Worm (Caenorhabditis elegans): ENCODE data around the gene C49H3.3.

DNA sequence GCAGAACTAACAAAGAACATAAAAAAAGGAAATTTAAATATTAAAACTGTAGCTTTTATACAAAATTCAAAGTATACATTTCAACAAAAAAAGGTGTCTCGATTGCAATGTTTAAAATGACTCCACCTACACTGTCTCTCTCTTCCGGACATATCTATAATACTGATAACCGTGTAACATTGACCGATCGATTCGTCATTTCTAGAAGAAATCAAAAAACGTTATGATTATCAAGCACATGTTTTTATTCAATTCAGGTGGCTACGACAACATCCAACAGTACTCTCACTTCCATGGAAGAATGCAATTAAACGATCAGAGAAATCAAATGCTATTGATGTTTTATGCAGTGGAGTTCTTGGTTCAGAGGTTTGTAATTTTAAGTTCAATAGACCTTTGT lies 25.7 kb upstream of the C49H3.3 start:
- TF ChIP-seq snpc-1.1 (tag; optimal IDR thresholded peaks at IDR 0.05; ENCODE audit: insufficient read depth) (no peak), pha-4 (tag; optimal IDR thresholded peaks at IDR 0.05) (no peak), let-526 (GFP tag; IDR thresholded peaks at IDR 0.05) (no peak), unc-130 (GFP tag; optimal IDR thresholded peaks at IDR 0.05) (no peak), lin-54 (GFP tag; optimal IDR thresholded peaks at IDR 0.05) (no peak), ztf-25 (GFP tag; IDR thresholded peaks at IDR 0.05) (no peak)

All from whole organism, young adult.